Fruit fly (Drosophila melanogaster) whole organism: ENCODE data around the gene CG46317.

Experiments used
- Dll ChIP-seq: fragments of >200 bp; optimal IDR thresholded peaks from 2 replicates; lab custom pipeline; 2017
- EcR ChIP-seq, 2 experiments: fragments of >200 bp; optimal IDR thresholded peaks; 2 replicates each; lab custom pipeline; 2017; ENCODE audit warnings: missing biosample characterization in 2 of 2, missing genetic modification characterization in 2 of 2, missing genetic modification reagents in 2 of 2
- psq ChIP-seq: fragments of >200 bp; optimal IDR thresholded peaks from 2 replicates; lab custom pipeline; 2017
- usp ChIP-seq: fragments of >200 bp; optimal IDR thresholded peaks from 2 replicates; lab custom pipeline; 2017; ENCODE audit warnings: missing biosample characterization, missing genetic modification characterization, mixed read lengths

DNA sequence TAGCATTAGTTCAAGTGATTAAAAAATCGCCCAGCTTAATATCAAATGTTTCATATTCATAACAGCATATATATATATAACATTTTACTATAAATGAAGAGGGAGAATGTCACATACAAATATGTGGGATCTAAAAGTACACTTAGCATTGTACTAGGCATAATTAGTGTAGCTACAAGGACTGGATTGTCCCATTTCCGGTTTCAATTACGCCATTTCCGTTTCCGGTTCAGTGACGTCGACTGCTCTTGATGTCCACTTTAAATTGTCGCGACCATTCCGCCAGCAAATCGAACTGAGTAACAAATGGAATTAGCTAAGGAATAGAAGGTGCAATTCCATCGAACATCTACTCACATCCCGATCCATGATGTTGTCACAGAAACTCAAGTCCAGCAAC is 26.6 kb upstream of the CG46317 start:
- no peak for TF ChIP-seq psq (lab: Kevin White, UChicago)
- no peak for TF ChIP-seq EcR (GFP tag; optimal IDR thresholded peaks at IDR 0.05; lab: Kevin White, UChicago)
- TF ChIP-seq usp, result no peak
- no peak for TF ChIP-seq Dll (lab: Kevin White, UChicago)
